Worm (Caenorhabditis elegans) whole organism, dauer: ENCODE results near the gene C49H3.4.
"Not testable (repeated sequence)": the region's sequence is repeated elsewhere in the genome, so short reads cannot be mapped to it uniquely, and the experiment has no call there.

Source experiments
- unc-62 ChIP-seq: sonication (generic microtip); optimal IDR thresholded peaks from 2 replicates; lab custom pipeline; 2017; ENCODE audit warnings: missing biosample characterization, missing genetic modification reagents, missing genetic modification characterization

The C49H3.4 gene

DNA sequence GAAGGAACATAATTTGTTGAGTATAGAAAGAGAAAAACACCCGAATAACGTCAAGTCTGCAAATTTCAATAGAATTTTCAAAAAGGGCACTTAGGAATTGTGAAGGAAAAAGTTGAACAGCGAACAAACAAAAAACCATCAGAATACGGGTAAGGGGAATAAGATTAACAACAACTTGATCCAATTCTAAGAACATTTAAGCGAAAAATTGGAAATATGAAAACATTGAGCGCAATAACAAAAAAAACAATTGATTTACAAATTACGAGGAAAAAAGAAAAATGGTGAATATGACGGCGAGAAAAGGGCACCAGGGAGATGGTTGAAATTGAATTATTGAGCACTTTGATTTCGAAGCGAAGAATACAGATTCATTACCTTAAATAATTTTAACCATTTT, 1.8 kb downstream of the C49H3.4 start:
- TF ChIP-seq unc-62 (GFP tag; lab: Kevin White, UChicago), result no peak

DNA sequence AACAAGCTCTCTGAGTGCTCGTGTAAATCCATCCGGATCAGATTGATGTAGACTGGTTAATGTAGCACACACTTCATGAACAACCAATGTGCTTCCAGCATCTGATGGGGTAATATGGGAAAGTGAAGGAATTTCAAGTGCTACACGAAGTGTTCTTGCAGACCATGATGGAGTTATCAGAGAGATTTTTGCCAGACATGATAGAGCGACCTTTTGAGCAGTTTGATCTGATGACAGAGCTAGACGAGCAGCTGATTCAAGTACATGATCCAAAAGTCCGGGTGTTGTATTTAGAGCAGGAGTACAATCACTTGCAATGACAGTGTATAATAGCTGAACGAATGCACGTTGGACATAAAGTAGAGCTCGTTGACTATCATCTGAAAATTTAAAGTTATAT, 2.8 kb downstream of the C49H3.4 start:
- no peak for TF ChIP-seq unc-62 (GFP tag; lab: Kevin White, UChicago)

DNA sequence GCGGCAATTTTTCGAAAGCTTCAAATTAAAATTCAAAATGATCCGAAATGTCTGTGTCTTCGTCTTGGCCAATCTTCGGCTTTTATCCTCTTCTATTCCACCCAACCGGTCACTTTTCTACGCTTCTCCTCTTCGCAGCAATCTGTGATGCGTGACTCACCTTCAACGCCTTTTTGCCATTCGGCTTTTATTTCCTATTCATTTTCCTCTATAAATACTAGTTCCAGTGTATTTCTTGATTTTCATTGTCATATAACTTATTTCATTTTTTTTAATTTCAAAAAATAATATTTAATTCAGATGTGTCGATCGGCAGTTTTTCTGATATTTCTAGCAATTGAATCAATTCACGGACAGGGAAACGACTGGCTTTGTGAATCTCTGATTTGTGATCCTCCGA, 5.0 kb downstream of the C49H3.4 start, which contains the start of gene C49H3.16:
Gene C49H3.16, plus strand, starts transcription at position 301 of the 400 bp plus-strand sequence.
- TF ChIP-seq unc-62 (GFP tag; lab: Kevin White, UChicago), result no peak

DNA sequence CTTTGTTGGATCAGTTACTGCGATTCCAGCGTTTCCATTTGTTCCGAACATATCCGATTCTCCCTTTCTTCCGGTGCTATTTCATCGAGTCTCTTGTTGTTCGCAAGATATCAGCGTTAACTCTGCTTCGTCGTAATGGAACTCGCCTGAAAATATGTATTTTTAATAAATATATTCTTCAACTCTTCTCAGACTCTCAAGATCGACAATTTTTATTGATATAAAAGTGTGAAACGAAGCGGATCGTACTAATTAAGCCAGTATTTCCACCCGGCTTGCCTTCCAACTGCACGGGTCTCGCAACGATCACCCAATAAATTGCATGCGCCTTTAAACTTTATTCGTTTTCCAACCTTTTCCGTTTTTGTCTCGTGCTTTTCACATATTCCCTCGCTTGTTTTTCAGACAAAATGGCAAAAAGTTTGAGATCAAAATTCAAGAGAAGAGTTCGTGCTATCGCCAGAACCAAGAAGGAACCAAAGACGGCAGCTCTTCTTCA, 8.9 kb downstream of the C49H3.4 start, which contains the start of the genes xpo-3 and C49H3.3:
Gene xpo-3, minus strand, starts transcription at position 51 of the 499 bp plus-strand sequence.
Gene C49H3.3, plus strand, starts transcription at position 369 of the 499 bp plus-strand sequence.
- no peak for TF ChIP-seq unc-62 (GFP tag; lab: Kevin White, UChicago)

DNA sequence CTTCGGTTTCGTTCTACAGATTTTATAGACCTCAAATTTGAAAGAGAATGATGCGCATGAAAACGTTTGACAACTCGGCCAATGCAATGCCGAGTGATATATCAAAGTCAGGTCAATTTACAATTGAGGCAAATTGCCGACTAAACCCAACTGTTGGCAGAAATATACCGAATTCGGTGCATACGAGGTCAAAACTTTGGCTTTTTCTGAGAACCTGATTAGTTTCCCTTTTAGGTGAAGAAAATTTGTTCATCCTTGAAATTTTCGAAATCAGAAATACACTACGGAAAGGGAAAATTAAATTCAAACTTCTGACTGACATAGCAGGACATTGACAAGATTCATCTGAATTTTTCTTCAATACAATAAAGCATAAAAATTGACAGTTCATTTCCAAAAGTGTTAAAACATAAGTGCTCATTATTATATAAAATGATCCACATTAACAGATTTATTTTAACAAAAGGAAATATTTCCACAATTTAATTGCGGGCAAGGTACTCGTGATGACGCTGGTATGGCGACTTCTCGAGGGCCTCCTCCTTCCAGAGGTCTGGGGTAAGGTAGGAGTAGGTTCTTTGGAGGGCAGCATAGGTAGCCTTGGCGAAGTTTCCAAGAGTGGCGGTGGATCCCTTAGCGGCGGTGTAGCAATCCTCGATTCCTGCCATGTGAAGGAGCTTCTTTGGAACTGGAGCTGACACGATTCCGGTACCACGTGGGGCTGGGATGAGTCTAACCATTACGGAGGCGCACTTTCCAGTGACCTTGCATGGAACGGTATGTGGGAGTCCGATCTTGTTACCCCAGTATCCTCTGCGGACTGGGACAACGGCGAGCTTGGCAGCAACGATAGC, 10.1 kb downstream of the C49H3.4 start:
- no peak for TF ChIP-seq unc-62 (GFP tag; lab: Kevin White, UChicago)

DNA sequence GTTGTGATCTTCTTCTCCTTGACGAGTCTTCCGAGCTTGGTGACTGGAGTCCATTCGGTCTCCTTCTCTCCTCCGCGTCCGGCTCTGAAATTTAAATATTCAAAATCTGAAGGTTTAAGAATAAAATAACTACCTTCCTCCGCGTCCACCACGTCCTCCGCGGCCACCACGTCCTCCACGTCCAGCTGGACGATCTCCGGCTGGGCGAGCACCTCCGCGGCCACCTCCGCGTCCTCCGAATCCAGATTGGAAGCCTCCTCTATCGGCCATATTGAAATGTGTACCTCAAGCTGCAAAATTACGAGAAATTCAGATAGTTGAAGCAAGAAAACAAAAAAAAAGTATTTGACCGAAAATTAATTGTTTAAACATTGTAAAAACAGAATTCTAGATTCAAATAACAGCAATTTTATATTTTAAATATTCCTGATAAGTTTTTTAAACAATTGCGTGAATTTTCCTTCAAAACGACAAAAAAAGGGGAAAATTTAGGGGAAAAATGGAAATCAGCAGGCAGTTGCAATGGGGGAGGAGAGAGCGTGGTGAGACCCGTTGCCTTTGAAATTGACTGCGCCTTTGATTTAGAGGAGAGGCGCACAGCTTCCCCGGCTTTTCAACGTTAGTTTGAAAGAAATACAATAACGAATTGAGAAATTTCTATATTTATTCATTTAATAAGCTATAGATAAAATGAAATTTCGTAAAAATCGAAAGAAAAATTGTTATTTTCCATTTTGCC, 11.2 kb downstream of the C49H3.4 start, which contains the start of gene rps-2:
Gene rps-2, minus strand, starts transcription at position 290 of the 739 bp plus-strand sequence.
- no peak for TF ChIP-seq unc-62 (GFP tag; lab: Kevin White, UChicago)

DNA sequence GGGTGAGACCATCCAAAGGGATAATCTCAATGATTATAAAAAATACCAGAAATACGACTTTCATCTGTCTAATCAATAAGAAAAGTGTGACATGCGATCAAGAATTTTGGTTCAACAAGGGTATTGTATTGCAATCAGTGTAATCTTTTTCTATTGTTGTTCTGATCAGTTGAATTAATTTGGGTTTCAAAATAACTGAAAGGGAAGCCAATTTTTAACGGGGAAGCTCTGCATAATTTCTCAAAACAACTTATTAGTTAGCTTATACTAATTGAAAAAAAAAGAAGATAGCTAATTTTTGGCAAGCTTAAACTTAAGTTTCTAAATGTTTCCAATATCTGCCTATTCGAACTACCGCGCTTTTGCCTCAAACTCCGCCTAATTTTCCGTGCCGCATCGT, 12.1 kb downstream of the C49H3.4 start, which contains the start of gene C49H3.12:
Gene C49H3.12, minus strand, starts transcription at position 101 of the 400 bp plus-strand sequence.
- TF ChIP-seq unc-62 (GFP tag; lab: Kevin White, UChicago), result no peak

DNA sequence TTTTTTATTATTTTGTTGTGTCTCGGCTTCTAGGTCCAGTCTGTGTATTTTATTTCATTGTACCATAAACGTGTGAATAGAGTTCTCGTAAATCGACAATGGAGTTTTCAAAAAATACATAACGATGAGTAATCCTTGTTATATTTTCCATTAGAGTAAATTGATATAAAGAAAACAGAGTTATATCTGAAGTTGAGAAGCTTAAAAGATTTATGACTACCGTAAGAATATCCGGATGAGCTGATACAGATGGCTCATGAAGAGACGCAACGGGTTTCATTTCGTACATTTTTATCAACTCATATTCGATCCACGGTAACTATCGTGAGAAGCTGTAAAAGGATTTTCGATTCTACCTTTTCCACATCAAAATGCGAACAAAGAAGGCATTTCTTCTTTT, 12.8 kb downstream of the C49H3.4 start, which contains the start of gene gcy-8:
Gene gcy-8, plus strand, starts transcription at position 301 of the 400 bp plus-strand sequence.
- TF ChIP-seq unc-62 (GFP tag; lab: Kevin White, UChicago), result no peak

DNA sequence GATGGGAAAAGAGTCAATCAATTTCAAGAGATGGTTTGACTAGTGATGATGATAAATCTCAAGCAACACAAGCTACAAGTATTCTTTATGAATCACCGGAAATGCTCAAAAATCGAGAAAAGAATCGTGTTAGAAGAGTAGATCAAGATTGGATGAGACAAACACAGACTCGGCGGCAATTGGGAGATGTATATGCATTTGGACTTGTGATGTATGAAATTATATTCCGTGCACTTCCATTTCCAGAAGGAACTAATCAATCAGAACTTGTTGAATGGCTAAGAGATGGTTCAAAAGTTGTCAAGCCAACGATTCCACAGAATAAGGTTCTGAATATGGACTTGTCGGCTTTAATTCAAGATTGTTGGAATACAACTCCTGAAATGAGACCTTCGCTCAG, 16.8 kb downstream of the C49H3.4 start:
- TF ChIP-seq unc-62 (GFP tag; lab: Kevin White, UChicago), result no peak

DNA sequence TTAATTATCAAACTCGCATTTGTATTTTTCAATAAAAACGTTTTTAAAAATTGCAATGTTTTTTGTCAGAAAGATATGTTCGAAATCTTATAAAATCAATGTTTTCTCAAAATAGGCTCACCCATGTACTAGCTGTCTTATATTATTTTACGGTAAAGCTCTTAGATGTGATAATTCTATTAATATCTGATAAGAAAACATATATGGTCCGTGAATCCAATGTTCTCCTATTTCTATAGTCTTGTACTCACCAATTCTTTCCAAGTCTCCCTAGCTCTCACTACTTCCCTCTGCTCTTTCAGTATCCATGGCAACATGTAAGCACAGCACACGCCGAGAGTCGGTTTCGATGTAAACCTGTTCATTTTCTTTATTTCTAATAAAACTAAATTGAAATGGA, 18.6 kb downstream of the C49H3.4 start, which contains the start of gene bbs-2:
Gene bbs-2, plus strand, starts transcription at position 301 of the 400 bp plus-strand sequence.
- TF ChIP-seq unc-62 (GFP tag; lab: Kevin White, UChicago), result no peak

DNA sequence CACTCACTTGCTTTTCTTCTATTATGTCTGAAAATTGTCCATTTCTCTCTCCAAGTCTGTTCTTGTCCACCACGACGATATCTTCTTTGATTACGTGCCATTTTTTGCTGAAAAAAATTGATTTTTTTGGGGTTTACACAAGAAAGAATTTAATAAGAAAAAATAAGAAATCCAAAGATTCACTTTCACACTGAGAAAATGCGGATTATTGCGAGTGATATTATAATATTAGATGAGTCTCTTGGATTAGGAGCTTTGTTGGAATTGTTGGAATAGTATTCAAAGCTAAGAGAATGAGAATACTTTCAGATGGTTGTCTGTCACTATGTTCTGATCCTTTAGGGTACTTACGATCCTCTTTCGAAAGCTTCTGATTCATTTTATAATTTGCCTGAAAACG, 23.7 kb downstream of the C49H3.4 start, which contains the start of gene F20D12.7:
Gene F20D12.7, minus strand, starts transcription at position 101 of the 400 bp plus-strand sequence.
- TF ChIP-seq unc-62 (GFP tag; lab: Kevin White, UChicago), result no peak

DNA sequence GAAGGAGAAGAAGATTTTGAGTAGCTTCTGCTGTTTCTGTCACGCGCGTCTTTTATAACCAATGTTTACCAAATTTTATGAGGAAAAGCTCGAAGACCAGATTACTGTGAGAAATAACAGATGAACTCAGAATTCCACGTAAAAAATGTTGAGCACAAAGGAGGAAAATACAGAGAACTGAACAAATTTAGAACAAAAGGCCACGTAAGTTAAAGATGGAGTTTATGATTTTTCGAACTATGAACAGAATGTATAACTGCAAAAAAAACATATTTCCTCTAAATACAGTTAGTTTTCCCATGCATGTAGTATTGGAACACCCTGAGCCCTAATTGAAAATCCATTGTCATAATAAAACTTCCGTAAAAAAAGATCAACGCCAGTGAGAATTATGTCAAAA, 25.8 kb downstream of the C49H3.4 start, which contains the start of gene exc-9:
Gene exc-9, minus strand, starts transcription at position 101 of the 400 bp plus-strand sequence.
- TF ChIP-seq unc-62 (GFP tag; lab: Kevin White, UChicago), result no peak

DNA sequence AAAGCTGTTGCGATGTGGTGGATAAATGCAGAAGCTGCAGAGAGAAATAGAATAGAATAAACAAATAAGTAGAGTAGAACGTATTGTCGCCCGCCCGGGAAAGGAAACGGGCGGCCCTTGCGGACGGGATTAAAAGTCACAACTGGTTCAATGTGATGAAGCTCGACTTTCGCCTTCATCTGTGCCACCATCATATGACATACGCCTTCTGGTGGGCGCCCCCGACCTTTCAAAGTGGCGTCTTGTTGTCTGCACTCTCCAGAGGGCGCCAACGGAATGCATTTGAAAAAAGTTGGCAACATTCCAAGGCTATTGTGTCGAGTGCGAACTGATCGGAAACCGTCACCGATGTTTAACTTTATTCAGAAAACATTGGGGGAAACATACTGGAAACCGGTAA, 28.2 kb downstream of the C49H3.4 start:
- no peak for TF ChIP-seq unc-62 (GFP tag; lab: Kevin White, UChicago)

DNA sequence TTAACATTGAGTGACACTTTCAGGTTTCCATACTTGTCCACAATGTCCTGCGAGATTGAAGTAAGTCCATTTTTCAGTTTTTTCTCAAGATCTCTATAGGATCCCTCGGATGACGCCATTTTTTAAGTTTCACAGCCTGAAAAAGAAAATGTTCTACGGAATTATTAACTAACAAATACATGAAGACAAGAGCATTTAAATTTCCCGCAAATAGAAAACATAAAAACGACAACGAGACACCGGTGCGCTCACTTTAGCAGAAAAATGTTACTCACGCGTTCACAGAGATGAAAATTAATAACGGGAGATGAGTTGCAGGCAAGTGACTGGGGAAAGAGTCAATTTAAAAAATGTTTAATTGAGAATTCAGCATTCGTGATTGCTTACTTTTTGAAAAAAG, 31.4 kb downstream of the C49H3.4 start, which contains the start of gene czw-1:
Gene czw-1, minus strand, starts transcription at position 369 of the 400 bp plus-strand sequence.
- no peak for TF ChIP-seq unc-62 (GFP tag; lab: Kevin White, UChicago)

DNA sequence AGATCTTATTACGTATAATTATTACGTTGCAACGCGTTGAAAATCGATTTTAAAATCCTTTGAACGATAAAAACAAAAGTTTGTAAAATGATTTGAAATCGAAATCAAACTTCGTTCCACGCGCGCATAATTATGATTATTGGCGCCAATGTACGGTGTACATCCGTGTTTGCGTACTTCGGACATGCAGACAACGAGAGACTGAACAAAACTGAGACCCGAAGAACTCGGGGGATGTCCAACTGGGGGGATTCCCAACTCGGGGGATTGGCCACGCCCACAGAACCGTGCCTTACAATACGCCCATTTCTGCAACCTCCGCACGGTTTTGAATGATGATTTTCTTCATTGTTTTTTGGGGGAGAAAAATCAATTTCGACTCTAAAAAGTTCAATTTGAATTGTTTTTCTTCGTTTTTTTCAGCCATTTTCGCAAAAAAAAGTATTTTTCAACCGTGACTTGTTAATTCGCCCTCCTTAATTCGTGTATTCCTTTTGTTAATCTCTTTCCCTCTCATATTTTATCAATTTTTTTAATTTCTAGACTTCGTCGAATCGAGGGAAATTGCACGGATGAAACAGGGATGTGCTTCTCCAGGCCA, 31.9 kb downstream of the C49H3.4 start, which contains the start of gene F20D12.12:
Gene F20D12.12, plus strand, starts transcription at position 542 of the 601 bp plus-strand sequence.
- not testable (repeated sequence) for TF ChIP-seq unc-62 (GFP tag; lab: Kevin White, UChicago)
